Worm (Caenorhabditis elegans) whole organism, L1 larva: ENCODE measurements around the gene patr-1.
A peak's percentile ranks its signal among the peaks of the same experiment; 100 is the strongest.

ENCODE experiments used
- C16A3.4 ChIP-seq: fragments of 150-350 bp; optimal IDR thresholded peaks from 2 replicates; lab custom pipeline; 2014; ENCODE audit warnings: missing biosample characterization, missing genetic modification characterization
- F16B12.6 ChIP-seq: fragments of 150-350 bp; optimal IDR thresholded peaks from 2 replicates; lab custom pipeline; 2014; ENCODE audit warnings: missing biosample characterization, missing genetic modification characterization
- Y116A8C.19 ChIP-seq: sonication (generic microtip); optimal IDR thresholded peaks from 2 replicates; lab custom pipeline; 2016; ENCODE audit warnings: missing compliant biosample characterization, missing genetic modification characterization, borderline replicate concordance
- alr-1 ChIP-seq: fragments of 200-800 bp; sonication (Bioruptor generic); optimal IDR thresholded peaks from 2 replicates; lab custom pipeline; 2018; ENCODE audit warnings: borderline replicate concordance, mild to moderate bottlenecking, missing genetic modification characterization, missing compliant biosample characterization
- aly-2 ChIP-seq: fragments of 150-350 bp; optimal IDR thresholded peaks from 2 replicates; lab custom pipeline; 2014; ENCODE audit warnings: missing biosample characterization, missing genetic modification characterization
- ama-1 ChIP-seq: fragments of 150-350 bp; optimal IDR thresholded peaks from 2 replicates; lab custom pipeline; 2014
- ceh-63 ChIP-seq: fragments of 200-800 bp; sonication (Bioruptor generic); optimal IDR thresholded peaks from 2 replicates; lab custom pipeline; 2018; ENCODE audit warnings: mild to moderate bottlenecking, missing genetic modification characterization, missing compliant biosample characterization
- ceh-88 ChIP-seq: fragments of 200-800 bp; sonication (Bioruptor generic); IDR thresholded peaks from 2 replicates; pipeline ENCODE4 v1.3.6; 2022; ENCODE audit warnings: missing genetic modification characterization, missing compliant biosample characterization
- ceh-90 ChIP-seq: sonication (generic microtip); optimal IDR thresholded peaks from 2 replicates; lab custom pipeline; 2016; ENCODE audit warnings: missing genetic modification characterization, missing compliant biosample characterization
- ces-1 ChIP-seq: fragments of 150-350 bp; optimal IDR thresholded peaks from 2 replicates; lab custom pipeline; 2014; ENCODE audit warnings: missing biosample characterization, missing genetic modification reagents, missing genetic modification characterization
- dpl-1 ChIP-seq, 3 experiments: fragments of 150-350 bp in 2 of 3; sonication (generic microtip) in 1 of 3; optimal IDR thresholded peaks; 2 replicates each; lab custom pipeline; 2014 to 2017; ENCODE audit warnings: missing biosample characterization in 3 of 3, missing genetic modification characterization in 3 of 3, missing genetic modification reagents in 3 of 3
- dsc-1 ChIP-seq: sonication (generic microtip); optimal IDR thresholded peaks from 2 replicates; lab custom pipeline; 2016; ENCODE audit warnings: mild to moderate bottlenecking, missing genetic modification characterization, missing compliant biosample characterization
- efl-1 ChIP-seq, 4 experiments: fragments of 150-350 bp; optimal IDR thresholded peaks in 3 of 4; peaks in 1 of 4; 1 replicate in 1 of 4; 2 replicates in 3 of 4; lab custom pipeline; 2014; ENCODE audit warnings: missing biosample characterization in 2 of 4, missing genetic modification characterization in 2 of 4, missing genetic modification reagents in 2 of 4
- efl-3 ChIP-seq: fragments of 200-800 bp; sonication (Bioruptor generic); optimal IDR thresholded peaks from 2 replicates; lab custom pipeline; 2018; ENCODE audit warnings: mild to moderate bottlenecking, missing genetic modification characterization, missing compliant biosample characterization
- egl-13 ChIP-seq: sonication (generic microtip); optimal IDR thresholded peaks from 2 replicates; lab custom pipeline; 2016; ENCODE audit warnings: missing genotype, missing genetic modification reagents, missing genetic modification characterization, missing compliant biosample characterization
- egl-27 ChIP-seq, 2 experiments: fragments of 150-350 bp in 1 of 2; sonication (generic microtip); optimal IDR thresholded peaks; 3 replicates each; lab custom pipeline; 2017 to 2018; ENCODE audit warnings: missing biosample characterization in 2 of 2, missing genetic modification characterization in 2 of 2, missing genetic modification reagents in 2 of 2
- elt-2 ChIP-seq: sonication (generic microtip); optimal IDR thresholded peaks from 2 replicates; lab custom pipeline; 2016; ENCODE audit warnings: missing genetic modification characterization, mild to moderate bottlenecking, inconsistent platforms, missing compliant biosample characterization, missing genetic modification reagents
- fkh-10 ChIP-seq: sonication (generic microtip); optimal IDR thresholded peaks from 2 replicates; lab custom pipeline; 2017; ENCODE audit warnings: missing biosample characterization, missing genetic modification reagents, missing genetic modification characterization
- fkh-4 ChIP-seq: sonication (generic microtip); optimal IDR thresholded peaks from 2 replicates; lab custom pipeline; 2016; ENCODE audit warnings: missing compliant biosample characterization, missing genetic modification characterization, borderline replicate concordance
- fkh-8 ChIP-seq: sonication (generic microtip); optimal IDR thresholded peaks from 2 replicates; lab custom pipeline; 2016; ENCODE audit warnings: mild to moderate bottlenecking, missing genetic modification characterization, missing compliant biosample characterization
- fos-1 ChIP-seq: fragments of 150-350 bp; optimal IDR thresholded peaks from 2 replicates; lab custom pipeline; 2014; ENCODE audit warnings: missing biosample characterization, missing genetic modification characterization
- grh-1 ChIP-seq: fragments of 200-800 bp; sonication (Bioruptor generic); IDR thresholded peaks from 2 replicates; pipeline ENCODE4 v1.3.6; 2022; ENCODE audit warnings: missing genetic modification reagents, missing genetic modification characterization, missing compliant biosample characterization
- hlh-17 ChIP-seq: fragments of 200-800 bp; sonication (Bioruptor generic); optimal IDR thresholded peaks from 2 replicates; lab custom pipeline; 2018; ENCODE audit warnings: missing genetic modification characterization, mild to moderate bottlenecking, missing compliant biosample characterization, moderate library complexity, borderline replicate concordance
- hpl-2 ChIP-seq: fragments of 150-350 bp; optimal IDR thresholded peaks from 2 replicates; lab custom pipeline; 2014; ENCODE audit warnings: missing biosample characterization, missing genetic modification reagents, missing genetic modification characterization
- jun-1 ChIP-seq: fragments of 150-350 bp; optimal IDR thresholded peaks from 2 replicates; lab custom pipeline; 2014; ENCODE audit warnings: missing biosample characterization, missing genetic modification reagents, missing genetic modification characterization
- lin-15B ChIP-seq: fragments of 150-350 bp; sonication (generic microtip); optimal IDR thresholded peaks from 3 replicates; lab custom pipeline; 2014; ENCODE audit warnings: missing biosample characterization, missing genetic modification characterization
- lin-39 ChIP-seq: fragments of 150-350 bp; optimal IDR thresholded peaks from 2 replicates; lab custom pipeline; 2014; ENCODE audit warnings: missing biosample characterization, missing genetic modification reagents, missing genetic modification characterization
- lir-3 ChIP-seq: sonication (generic microtip); optimal IDR thresholded peaks from 2 replicates; lab custom pipeline; 2016; ENCODE audit warnings: mild to moderate bottlenecking, missing genetic modification characterization, moderate library complexity, missing compliant biosample characterization; ENCODE audit not compliant: poor library complexity
- mab-9 ChIP-seq: fragments of 200-800 bp; sonication (Bioruptor generic); IDR thresholded peaks from 2 replicates; pipeline ENCODE4 v1.3.6; 2022; ENCODE audit warnings: missing genetic modification reagents, missing genetic modification characterization, missing compliant biosample characterization
- mdl-1 ChIP-seq, 2 experiments: fragments of 150-350 bp; optimal IDR thresholded peaks; 2 replicates each; lab custom pipeline; 2014 to 2017; ENCODE audit warnings: missing biosample characterization in 2 of 2, missing genetic modification characterization in 2 of 2, inconsistent platforms in 1 of 2
- mef-2 ChIP-seq: fragments of 150-350 bp; optimal IDR thresholded peaks from 2 replicates; lab custom pipeline; 2014; ENCODE audit warnings: missing biosample characterization, missing genetic modification characterization
- mep-1 ChIP-seq: fragments of 150-350 bp; optimal IDR thresholded peaks from 2 replicates; lab custom pipeline; 2014; ENCODE audit warnings: missing biosample characterization, missing genetic modification characterization
- nhr-20 ChIP-seq: sonication (generic microtip); optimal IDR thresholded peaks from 2 replicates; lab custom pipeline; 2016; ENCODE audit warnings: mild to moderate bottlenecking, missing genetic modification characterization, missing compliant biosample characterization
- nhr-237 ChIP-seq: fragments of 150-350 bp; optimal IDR thresholded peaks from 2 replicates; lab custom pipeline; 2014; ENCODE audit warnings: missing biosample characterization, missing genetic modification characterization
- nhr-71 ChIP-seq: sonication (generic microtip); optimal IDR thresholded peaks from 2 replicates; lab custom pipeline; 2016; ENCODE audit warnings: mild to moderate bottlenecking, missing genetic modification characterization, moderate library complexity, missing compliant biosample characterization
- nhr-77 ChIP-seq: fragments of 150-350 bp; optimal IDR thresholded peaks from 2 replicates; lab custom pipeline; 2014; ENCODE audit warnings: missing biosample characterization, missing genetic modification characterization
- nhr-84 ChIP-seq: sonication (generic microtip); optimal IDR thresholded peaks from 2 replicates; lab custom pipeline; 2017; ENCODE audit warnings: missing biosample characterization, missing genetic modification characterization
- nhr-90 ChIP-seq: sonication (generic microtip); optimal IDR thresholded peaks from 2 replicates; lab custom pipeline; 2016; ENCODE audit warnings: mild to moderate bottlenecking, missing genetic modification characterization, missing compliant biosample characterization; ENCODE audit not compliant: poor library complexity
- pag-3 ChIP-seq: sonication (generic microtip); optimal IDR thresholded peaks from 2 replicates; lab custom pipeline; 2017; ENCODE audit warnings: missing genetic modification characterization, mild to moderate bottlenecking, missing compliant biosample characterization, antibody characterized with exemption, borderline replicate concordance; ENCODE audit not compliant: insufficient read depth
- pax-3 ChIP-seq: fragments of 200-800 bp; sonication (Bioruptor generic); optimal IDR thresholded peaks from 2 replicates; lab custom pipeline; 2018; ENCODE audit warnings: mild to moderate bottlenecking, missing genetic modification characterization, moderate library complexity, missing compliant biosample characterization
- pqm-1 ChIP-seq: sonication (generic microtip); optimal IDR thresholded peaks from 3 replicates; lab custom pipeline; 2017; ENCODE audit warnings: missing biosample characterization, missing genetic modification characterization
- rnt-1 ChIP-seq: sonication (generic microtip); optimal IDR thresholded peaks from 2 replicates; lab custom pipeline; 2016; ENCODE audit warnings: mild to moderate bottlenecking, missing genetic modification characterization, moderate library complexity, missing compliant biosample characterization
- snu-23 ChIP-seq: sonication (generic microtip); optimal IDR thresholded peaks from 2 replicates; lab custom pipeline; 2016; ENCODE audit warnings: missing genetic modification characterization, missing compliant biosample characterization
- sox-4 ChIP-seq: sonication (generic microtip); optimal IDR thresholded peaks from 2 replicates; lab custom pipeline; 2016; ENCODE audit warnings: missing genetic modification characterization, missing compliant biosample characterization
- sptf-1 ChIP-seq: fragments of 150-350 bp; optimal IDR thresholded peaks from 2 replicates; lab custom pipeline; 2014; ENCODE audit warnings: missing biosample characterization, missing genetic modification characterization
- swsn-7 ChIP-seq: sonication (generic microtip); optimal IDR thresholded peaks from 2 replicates; lab custom pipeline; 2016; ENCODE audit warnings: missing genetic modification characterization, missing compliant biosample characterization
- tbx-2 ChIP-seq: sonication (generic microtip); optimal IDR thresholded peaks from 2 replicates; lab custom pipeline; 2016; ENCODE audit warnings: missing genetic modification characterization, missing compliant biosample characterization
- unc-130 ChIP-seq: fragments of 150-350 bp; optimal IDR thresholded peaks from 2 replicates; lab custom pipeline; 2017; ENCODE audit warnings: missing biosample characterization, missing genetic modification characterization, inconsistent platforms
- unc-98 ChIP-seq: fragments of 200-800 bp; sonication (Bioruptor generic); IDR thresholded peaks from 2 replicates; pipeline ENCODE4 v1.3.6; 2022; ENCODE audit warnings: missing genetic modification characterization, missing compliant biosample characterization
- xbp-1 ChIP-seq: sonication (generic microtip); optimal IDR thresholded peaks from 2 replicates; lab custom pipeline; 2016; ENCODE audit warnings: missing genetic modification characterization, missing compliant biosample characterization
- zag-1 ChIP-seq: fragments of 150-350 bp; optimal IDR thresholded peaks from 2 replicates; lab custom pipeline; 2014; ENCODE audit warnings: missing biosample characterization, missing genetic modification characterization
- ztf-11 ChIP-seq, 2 experiments: sonication (generic microtip); optimal IDR thresholded peaks; 2 replicates each; lab custom pipeline; 2016 to 2017; ENCODE audit warnings: missing genetic modification characterization in 2 of 2, missing biosample characterization in 1 of 2, missing compliant biosample characterization in 1 of 2
- ztf-4 ChIP-seq: fragments of 150-350 bp; optimal IDR thresholded peaks from 2 replicates; lab custom pipeline; 2014; ENCODE audit warnings: missing biosample characterization, missing genetic modification characterization

Gene patr-1

DNA sequence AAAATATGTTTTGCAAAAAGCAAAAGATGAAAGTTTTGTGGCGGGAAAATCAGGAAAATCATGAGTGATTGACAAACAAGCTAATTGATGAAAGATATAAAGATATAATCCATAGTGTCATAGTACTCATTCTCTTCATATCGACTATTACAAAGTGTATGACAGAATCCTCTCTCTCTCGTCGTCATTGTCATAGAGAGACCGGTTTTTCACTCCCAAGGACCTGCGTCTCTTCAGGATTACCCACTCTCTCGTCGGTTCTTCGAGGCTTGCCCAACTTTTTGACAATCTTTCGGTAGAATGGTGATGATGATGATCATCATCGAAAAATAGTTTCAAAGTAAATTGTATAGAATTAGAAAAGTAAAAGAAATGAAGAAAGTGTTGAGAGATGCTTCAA, 40.4 kb downstream of the patr-1 start (continued):
- TF ChIP-seq jun-1 (no peak), alr-1 (tag; lab: Kevin White, UChicago) (no peak), nhr-20 (tag; lab: Kevin White, UChicago) (peak; percentile 74), egl-27 (tag; optimal IDR thresholded peaks at IDR 0.05; lab: Kevin White, UChicago) (no peak), hpl-2 (GFP tag; lab: Kevin White, UChicago) (no peak), ces-1 (no peak), efl-1 (optimal IDR thresholded peaks at IDR 0.05; lab: Kevin White, UChicago) (peak; percentile 5 to 33), efl-1 (GFP tag; optimal IDR thresholded peaks at IDR 0.05 in 1 of 2; lab: Kevin White, UChicago) (peak in 1 of 2 experiments; percentile 91), Y116A8C.19 (no peak), ceh-88 (GFP tag; lab: Robert Waterston, UW) (no peak), lin-39 (no peak), sptf-1 (tag; lab: Kevin White, UChicago) (no peak), ztf-4 (tag; lab: Kevin White, UChicago) (peak; percentile 69), fkh-8 (tag; lab: Kevin White, UChicago) (no peak), elt-2 (tag; lab: Kevin White, UChicago) (no peak), ceh-90 (no peak), nhr-84 (no peak), efl-3 (no peak), xbp-1 (peak; percentile 20), fkh-10 (GFP tag; lab: Kevin White, UChicago) (no peak), ama-1 (no peak), nhr-71 (tag; lab: Kevin White, UChicago) (peak; percentile 74), snu-23 (GFP tag; lab: Kevin White, UChicago) (peak; percentile 79), lin-15B (tag; lab: Kevin White, UChicago) (no peak), fos-1 (tag; lab: Kevin White, UChicago) (no peak), pag-3 (tag; lab: Kevin White, UChicago) (no peak), dsc-1 (tag; lab: Kevin White, UChicago) (no peak), hlh-17 (GFP tag; lab: Kevin White, UChicago) (no peak), nhr-237 (tag; lab: Kevin White, UChicago) (no peak), unc-130 (tag; lab: Kevin White, UChicago) (no peak), mab-9 (GFP tag; lab: Robert Waterston, UW) (no peak), ceh-63 (GFP tag; lab: Kevin White, UChicago) (no peak), mep-1 (tag; lab: Kevin White, UChicago) (peak; percentile 60), rnt-1 (tag; lab: Kevin White, UChicago) (peak; percentile 20), sox-4 (no peak), unc-98 (GFP tag; lab: Robert Waterston, UW) (no peak), lir-3 (tag; lab: Kevin White, UChicago) (peak; percentile 23), egl-13 (tag; lab: Kevin White, UChicago) (no peak), zag-1 (no peak), fkh-4 (tag; lab: Kevin White, UChicago) (no peak), mef-2 (no peak), aly-2 (tag; lab: Kevin White, UChicago) (no peak), F16B12.6 (tag; lab: Kevin White, UChicago) (no peak), ztf-11 (tag; optimal IDR thresholded peaks at IDR 0.05; lab: Kevin White, UChicago) (no peak), grh-1 (GFP tag; lab: Robert Waterston, UW) (peak; percentile 96), dpl-1 (GFP tag; optimal IDR thresholded peaks at IDR 0.05; lab: Kevin White, UChicago) (peak in 1 of 3 experiments; percentile 30), C16A3.4 (no peak), swsn-7 (tag; lab: Kevin White, UChicago) (peak; percentile 22), pax-3 (no peak), mdl-1 (tag; optimal IDR thresholded peaks at IDR 0.05; lab: Kevin White, UChicago) (peak in 1 of 2 experiments; percentile 18), nhr-77 (tag; lab: Kevin White, UChicago) (no peak), pqm-1 (tag; lab: Kevin White, UChicago) (no peak), nhr-90 (peak; percentile 62), tbx-2 (tag; lab: Kevin White, UChicago) (peak; percentile 57)
